Fruit fly (Drosophila melanogaster) whole organism, embryonic: ENCODE data around the gene CG31875.

Experiments
- ATbp ChIP-seq: fragments of 200-800 bp; sonication (Bioruptor generic); optimal IDR thresholded peaks from 2 replicates; lab custom pipeline; 2017; ENCODE audit warnings: missing biosample characterization, mild to moderate bottlenecking, missing genetic modification characterization, missing genetic modification reagents
- CG10431 ChIP-seq: fragments of 200-800 bp; sonication (Bioruptor generic); optimal IDR thresholded peaks from 3 replicates; lab custom pipeline; 2018; ENCODE audit warnings: missing biosample characterization, mild to moderate bottlenecking, missing genetic modification characterization
- CG12236 ChIP-seq: fragments of 200-800 bp; sonication (Bioruptor generic); optimal IDR thresholded peaks from 2 replicates; lab custom pipeline; 2016; ENCODE audit warnings: missing biosample characterization, missing genetic modification characterization
- CG4424 ChIP-seq: fragments of 200-800 bp; sonication (Bioruptor generic); optimal IDR thresholded peaks from 3 replicates; lab custom pipeline; 2016; ENCODE audit warnings: missing biosample characterization, missing genetic modification characterization
- Hr39 ChIP-seq: fragments of >200 bp; optimal IDR thresholded peaks from 2 replicates; lab custom pipeline; 2017
- Hr78 ChIP-seq, 2 experiments: fragments of 200-800 bp in 1 of 2; fragments of >200 bp in 1 of 2; sonication (Bioruptor generic) in 1 of 2; optimal IDR thresholded peaks; 2 replicates each; lab custom pipeline; 2017 to 2019; ENCODE audit warnings: missing biosample characterization in 2 of 2, missing genetic modification characterization in 2 of 2, mild to moderate bottlenecking in 1 of 2, moderate library complexity in 1 of 2
- Kr ChIP-seq: fragments of 200-800 bp; sonication (Bioruptor generic); optimal IDR thresholded peaks from 2 replicates; lab custom pipeline; 2017; ENCODE audit warnings: missing biosample characterization, mild to moderate bottlenecking, missing genetic modification characterization
- MTF-1 ChIP-seq: fragments of 200-800 bp; sonication (Bioruptor generic); optimal IDR thresholded peaks from 2 replicates; lab custom pipeline; 2018; ENCODE audit warnings: missing biosample characterization, mild to moderate bottlenecking, missing genetic modification characterization, borderline replicate concordance
- Stat92E ChIP-seq, 3 experiments: fragments of >200 bp in 2 of 3; fragments of 200-800 bp in 1 of 3; sonication (Bioruptor generic) in 1 of 3; optimal IDR thresholded peaks; 2 replicates each; lab custom pipeline; 2017 to 2019; ENCODE audit warnings: missing biosample characterization in 3 of 3, missing genetic modification characterization in 3 of 3, mild to moderate bottlenecking in 1 of 3, moderate library complexity in 1 of 3
- az2 ChIP-seq: fragments of 200-800 bp; sonication (Bioruptor generic); optimal IDR thresholded peaks from 3 replicates; lab custom pipeline; 2016; ENCODE audit warnings: missing biosample characterization, missing genetic modification characterization
- cg ChIP-seq: fragments of 200-800 bp; sonication (Bioruptor generic); optimal IDR thresholded peaks from 3 replicates; lab custom pipeline; 2019; ENCODE audit warnings: missing biosample characterization, mild to moderate bottlenecking, missing genetic modification characterization, moderate library complexity
- her ChIP-seq: fragments of 200-800 bp; sonication (Bioruptor generic); optimal IDR thresholded peaks from 2 replicates; lab custom pipeline; 2016; ENCODE audit warnings: missing biosample characterization, missing genetic modification characterization
- kni ChIP-seq: fragments of 200-800 bp; sonication (Bioruptor generic); optimal IDR thresholded peaks from 3 replicates; lab custom pipeline; 2017; ENCODE audit warnings: mild to moderate bottlenecking, missing biosample characterization, missing genetic modification reagents, missing genetic modification characterization
- nerfin-1 ChIP-seq: fragments of 200-800 bp; sonication (Bioruptor generic); optimal IDR thresholded peaks from 3 replicates; lab custom pipeline; 2019; ENCODE audit warnings: missing biosample characterization, mild to moderate bottlenecking, missing genetic modification characterization, moderate library complexity
- vnd ChIP-seq: fragments of 200-800 bp; sonication (Bioruptor generic); IDR thresholded peaks from 3 replicates; pipeline ENCODE4 v1.3.6; 2022; ENCODE audit warnings: missing biosample characterization, missing genetic modification characterization; ENCODE audit not compliant: partially characterized antibody

Gene CG31875

dm6 chr2L:9946051-9946450, 56.5 kb downstream of the CG31875 start (continued):
- TF ChIP-seq CG4424 (GFP tag; lab: Kevin White, UChicago) = no peak
- no peak for TF ChIP-seq vnd (GFP tag; lab: Robert Waterston, UW)
- no peak for TF ChIP-seq Kr (GFP tag; lab: Kevin White, UChicago)
- TF ChIP-seq kni (GFP tag; lab: Kevin White, UChicago) = peak; percentile 79
- TF ChIP-seq CG10431 (GFP tag; lab: Kevin White, UChicago) = peak; percentile 98
- TF ChIP-seq Stat92E (GFP tag; optimal IDR thresholded peaks at IDR 0.05; lab: Kevin White, UChicago) = peak in 1 of 3 experiments; percentile 49
- no peak for TF ChIP-seq nerfin-1 (tag; lab: Kevin White, UChicago)
- TF ChIP-seq ATbp (GFP tag; lab: Kevin White, UChicago) = no peak
- TF ChIP-seq Hr39 = no peak
- no peak for TF ChIP-seq her (GFP tag; lab: Kevin White, UChicago)
- TF ChIP-seq az2 (GFP tag; lab: Kevin White, UChicago) = no peak
- peak; percentile 19 for TF ChIP-seq cg (GFP tag; lab: Kevin White, UChicago)
- peak in 1 of 2 experiments; percentile 35 for TF ChIP-seq Hr78 (GFP tag; optimal IDR thresholded peaks at IDR 0.05; lab: Kevin White, UChicago)
- TF ChIP-seq MTF-1 (GFP tag; lab: Kevin White, UChicago) = no peak
- TF ChIP-seq CG12236 = no peak
- TF ChIP-seq, all 482 proteins: peak for 11
